Worm (Caenorhabditis elegans) whole organism, L3 larva: ENCODE data around the gene npl-10.
A peak's percentile ranks its signal among the peaks of the same experiment; 100 is the strongest.

ENCODE experiments used
- R02D3.7 ChIP-seq: fragments of 150-350 bp; optimal IDR thresholded peaks from 2 replicates; lab custom pipeline; 2014; ENCODE audit warnings: missing biosample characterization, missing genetic modification characterization
- aly-2 ChIP-seq: fragments of 150-350 bp; optimal IDR thresholded peaks from 2 replicates; lab custom pipeline; 2014; ENCODE audit warnings: missing biosample characterization, missing genetic modification characterization
- ceh-82 ChIP-seq: fragments of 150-350 bp; optimal IDR thresholded peaks from 2 replicates; lab custom pipeline; 2014; ENCODE audit warnings: missing biosample characterization, missing genetic modification characterization
- ceh-9 ChIP-seq: sonication (generic microtip); optimal IDR thresholded peaks from 2 replicates; lab custom pipeline; 2018; ENCODE audit warnings: missing biosample characterization, missing genetic modification characterization
- egl-27 ChIP-seq: sonication (generic microtip); optimal IDR thresholded peaks from 4 replicates; lab custom pipeline; 2017; ENCODE audit warnings: missing biosample characterization, missing genetic modification reagents, missing genetic modification characterization
- egl-5 ChIP-seq: fragments of 150-350 bp; optimal IDR thresholded peaks from 2 replicates; lab custom pipeline; 2017; ENCODE audit warnings: missing biosample characterization, missing genetic modification reagents, missing genetic modification characterization, inconsistent platforms
- elt-1 ChIP-seq: fragments of 150-350 bp; optimal IDR thresholded peaks from 2 replicates; lab custom pipeline; 2014; ENCODE audit warnings: missing biosample characterization, missing genetic modification characterization
- elt-2 ChIP-seq: sonication (generic microtip); optimal IDR thresholded peaks from 2 replicates; lab custom pipeline; 2016; ENCODE audit warnings: missing genetic modification reagents, mild to moderate bottlenecking, missing genetic modification characterization, missing compliant biosample characterization
- elt-3 ChIP-seq, 3 experiments: fragments of 150-350 bp in 1 of 3; sonication (generic microtip) in 2 of 3; optimal IDR thresholded peaks; 2 replicates in 2 of 3; 4 replicates in 1 of 3; lab custom pipeline; 2014 to 2017; ENCODE audit warnings: missing biosample characterization in 3 of 3, missing genetic modification characterization in 3 of 3
- eor-1 ChIP-seq, 2 experiments: fragments of 150-350 bp; optimal IDR thresholded peaks; 2 replicates each; lab custom pipeline; 2014 to 2018; ENCODE audit warnings: missing biosample characterization in 2 of 2, missing genetic modification characterization in 2 of 2
- fkh-10 ChIP-seq: sonication (generic microtip); optimal IDR thresholded peaks from 2 replicates; lab custom pipeline; 2017; ENCODE audit warnings: missing biosample characterization, missing genetic modification reagents, missing genetic modification characterization
- fos-1 ChIP-seq: fragments of 150-350 bp; optimal IDR thresholded peaks from 2 replicates; lab custom pipeline; 2014; ENCODE audit warnings: missing biosample characterization, missing genetic modification characterization
- hmg-11 ChIP-seq: sonication (generic microtip); optimal IDR thresholded peaks from 2 replicates; lab custom pipeline; 2016; ENCODE audit warnings: missing genetic modification characterization, missing compliant biosample characterization
- jun-1 ChIP-seq: fragments of 150-350 bp; optimal IDR thresholded peaks from 2 replicates; lab custom pipeline; 2014; ENCODE audit warnings: missing biosample characterization, missing genetic modification reagents, missing genetic modification characterization
- lin-15B ChIP-seq: fragments of 150-350 bp; optimal IDR thresholded peaks from 2 replicates; lab custom pipeline; 2014; ENCODE audit warnings: missing biosample characterization, missing genetic modification characterization
- lin-39 ChIP-seq: fragments of 150-350 bp; optimal IDR thresholded peaks from 2 replicates; lab custom pipeline; 2018; ENCODE audit warnings: missing biosample characterization, missing genetic modification reagents, missing genetic modification characterization
- lsy-12 ChIP-seq: sonication (generic microtip); optimal IDR thresholded peaks from 2 replicates; lab custom pipeline; 2016; ENCODE audit warnings: mild to moderate bottlenecking, missing genetic modification characterization, missing compliant biosample characterization
- nfya-1 ChIP-seq: sonication (generic microtip); optimal IDR thresholded peaks from 2 replicates; lab custom pipeline; 2017; ENCODE audit warnings: missing genetic modification characterization, mild to moderate bottlenecking, missing compliant biosample characterization, antibody characterized with exemption, moderate library complexity; ENCODE audit not compliant: insufficient read depth
- nhr-23 ChIP-seq: fragments of 150-350 bp; optimal IDR thresholded peaks from 2 replicates; lab custom pipeline; 2014; ENCODE audit warnings: missing biosample characterization, missing genetic modification reagents, missing genetic modification characterization
- nhr-25 ChIP-seq: sonication (generic microtip); optimal IDR thresholded peaks from 2 replicates; lab custom pipeline; 2017; ENCODE audit warnings: missing biosample characterization, missing genetic modification characterization
- nhr-43 ChIP-seq: sonication (generic microtip); optimal IDR thresholded peaks from 2 replicates; lab custom pipeline; 2016; ENCODE audit warnings: mild to moderate bottlenecking, missing genetic modification characterization, missing compliant biosample characterization; ENCODE audit not compliant: poor library complexity, severe bottlenecking
- pha-4 ChIP-seq: fragments of 150-350 bp; optimal IDR thresholded peaks from 2 replicates; lab custom pipeline; 2014; ENCODE audit warnings: missing biosample characterization, missing genetic modification reagents, missing genetic modification characterization
- pqm-1 ChIP-seq: fragments of 150-350 bp; optimal IDR thresholded peaks from 2 replicates; lab custom pipeline; 2017; ENCODE audit warnings: missing biosample characterization, missing genetic modification characterization, inconsistent platforms
- sea-2 ChIP-seq: fragments of 150-350 bp; sonication (generic microtip); optimal IDR thresholded peaks from 4 replicates; lab custom pipeline; 2014; ENCODE audit warnings: missing biosample characterization, missing genetic modification reagents, missing genetic modification characterization
- snpc-4 ChIP-seq: fragments of 150-350 bp; optimal IDR thresholded peaks from 2 replicates; lab custom pipeline; 2014; ENCODE audit warnings: missing biosample characterization, missing genetic modification characterization
- tbx-2 ChIP-seq: sonication (generic microtip); optimal IDR thresholded peaks from 2 replicates; lab custom pipeline; 2016; ENCODE audit warnings: mild to moderate bottlenecking, missing genetic modification characterization, missing compliant biosample characterization
- unc-62 ChIP-seq: fragments of 150-350 bp; sonication (generic microtip); optimal IDR thresholded peaks from 4 replicates; lab custom pipeline; 2014; ENCODE audit warnings: missing biosample characterization, missing genetic modification reagents, missing genetic modification characterization
- ztf-11 ChIP-seq: fragments of 150-350 bp; optimal IDR thresholded peaks from 2 replicates; lab custom pipeline; 2014; ENCODE audit warnings: missing biosample characterization, missing genetic modification characterization
- ztf-4 ChIP-seq: fragments of 150-350 bp; optimal IDR thresholded peaks from 2 replicates; lab custom pipeline; 2014; ENCODE audit warnings: missing biosample characterization, missing genetic modification characterization

npl-10 gene

ce11 chrIII:3898850-3899249, 36.9 kb downstream of the npl-10 start:
- TF ChIP-seq hmg-11 (peak; percentile 62), ceh-9 (no peak), ztf-4 (tag; lab: Kevin White, UChicago) (no peak), lin-15B (peak; percentile 40), lin-39 (tag; lab: Kevin White, UChicago) (no peak), lsy-12 (tag; lab: Kevin White, UChicago) (no peak), nfya-1 (tag; lab: Kevin White, UChicago) (peak; percentile 39), fos-1 (tag; lab: Kevin White, UChicago) (no peak), eor-1 (tag; optimal IDR thresholded peaks at IDR 0.05; lab: Kevin White, UChicago) (no peak)

ce11 chrIII:3898354-3898753, 37.4 kb downstream of the npl-10 start:
- TF ChIP-seq ztf-4 (tag; lab: Kevin White, UChicago) (no peak), sea-2 (GFP tag; lab: Kevin White, UChicago) (no peak), tbx-2 (tag; lab: Kevin White, UChicago) (no peak), egl-27 (tag; lab: Kevin White, UChicago) (no peak), nfya-1 (tag; lab: Kevin White, UChicago) (peak; percentile 84)

ce11 chrIII:3893992-3894391, 41.7 kb downstream of the npl-10 start:
- TF ChIP-seq pqm-1 = peak; percentile 54
- TF ChIP-seq nhr-25 (tag; lab: Kevin White, UChicago) = no peak
- peak; percentile 36 for TF ChIP-seq elt-2 (tag; lab: Kevin White, UChicago)
- no peak for TF ChIP-seq elt-3 (tag; optimal IDR thresholded peaks at IDR 0.05; lab: Kevin White, UChicago)

ce11 chrIII:3889896-3890295, 45.8 kb downstream of the npl-10 start:
- peak; percentile 82 for TF ChIP-seq pha-4
- no peak for TF ChIP-seq unc-62 (GFP tag; lab: Kevin White, UChicago)

ce11 chrIII:3887586-3887985, 48.1 kb downstream of the npl-10 start:
- TF ChIP-seq aly-2 (tag; lab: Kevin White, UChicago) = no peak
- no peak for TF ChIP-seq snpc-4 (tag; lab: Kevin White, UChicago)
- TF ChIP-seq lin-15B = peak; percentile 96
- no peak for TF ChIP-seq egl-5 (tag; lab: Kevin White, UChicago)
- TF ChIP-seq elt-1 (tag; lab: Kevin White, UChicago) = no peak
- TF ChIP-seq lsy-12 (tag; lab: Kevin White, UChicago) = no peak
- TF ChIP-seq elt-2 (tag; lab: Kevin White, UChicago) = peak; percentile 66
- TF ChIP-seq nfya-1 (tag; lab: Kevin White, UChicago) = peak; percentile 35
- TF ChIP-seq R02D3.7 = no peak
- TF ChIP-seq pha-4 = peak; percentile 79
- no peak for TF ChIP-seq ceh-82
- TF ChIP-seq nhr-25 (tag; lab: Kevin White, UChicago) = peak; percentile 53
- TF ChIP-seq ztf-11 (tag; lab: Kevin White, UChicago) = no peak
- TF ChIP-seq unc-62 (GFP tag; lab: Kevin White, UChicago) = no peak
- TF ChIP-seq nhr-43 (tag; lab: Kevin White, UChicago) = no peak
- peak; percentile 38 for TF ChIP-seq pqm-1
- TF ChIP-seq nhr-23 = peak; percentile 43
- no peak for TF ChIP-seq jun-1 (tag; lab: Kevin White, UChicago)
- TF ChIP-seq fkh-10 = no peak
